Fruit fly (Drosophila melanogaster) whole organism, pupa: ENCODE data around the gene CG12814.

ENCODE experiments used
- CG10348 ChIP-seq: fragments of 200-800 bp; sonication (Bioruptor generic); IDR thresholded peaks from 2 replicates; pipeline ENCODE4 v1.3.6; 2022; ENCODE audit warnings: missing biosample characterization, missing genetic modification characterization
- CG15710 ChIP-seq: fragments of 200-800 bp; sonication (Bioruptor generic); optimal IDR thresholded peaks from 2 replicates; lab custom pipeline; 2018; ENCODE audit warnings: missing biosample characterization, mild to moderate bottlenecking, missing genetic modification characterization, moderate library complexity
- CG17806 ChIP-seq: fragments of 200-800 bp; sonication (Bioruptor generic); optimal IDR thresholded peaks from 2 replicates; lab custom pipeline; 2018; ENCODE audit warnings: missing biosample characterization, mild to moderate bottlenecking, missing genetic modification characterization, moderate library complexity
- CG32121 ChIP-seq: fragments of 200-800 bp; sonication (Bioruptor generic); IDR thresholded peaks from 2 replicates; pipeline ENCODE4 v1.3.6; 2022; ENCODE audit warnings: missing biosample characterization, missing genetic modification characterization
- CG34367 ChIP-seq: fragments of 200-800 bp; sonication (Bioruptor generic); optimal IDR thresholded peaks from 2 replicates; lab custom pipeline; 2018; ENCODE audit warnings: missing biosample characterization, mild to moderate bottlenecking, missing genetic modification characterization
- CG4496 ChIP-seq: fragments of 200-800 bp; sonication (Bioruptor generic); IDR thresholded peaks from 3 replicates; pipeline ENCODE4 v1.3.6; 2022; ENCODE audit warnings: missing biosample characterization, missing genetic modification characterization
- CG8159 ChIP-seq: fragments of 200-800 bp; sonication (Bioruptor generic); optimal IDR thresholded peaks from 3 replicates; lab custom pipeline; 2018; ENCODE audit warnings: missing biosample characterization, mild to moderate bottlenecking, missing genetic modification characterization, moderate library complexity
- CG9948 ChIP-seq: fragments of 200-800 bp; sonication (Bioruptor generic); optimal IDR thresholded peaks from 2 replicates; lab custom pipeline; 2018; ENCODE audit warnings: missing biosample characterization, mild to moderate bottlenecking, missing genetic modification characterization, moderate library complexity
- D1 ChIP-seq: fragments of 200-800 bp; sonication (Bioruptor generic); optimal IDR thresholded peaks from 2 replicates; lab custom pipeline; 2018; ENCODE audit warnings: missing biosample characterization, mild to moderate bottlenecking, missing genetic modification characterization, moderate library complexity
- Snoo ChIP-seq: fragments of 200-800 bp; sonication (Bioruptor generic); optimal IDR thresholded peaks from 3 replicates; lab custom pipeline; 2017; ENCODE audit warnings: missing biosample characterization, mild to moderate bottlenecking, missing genetic modification characterization, inconsistent platforms
- rn ChIP-seq: fragments of 200-800 bp; sonication (Bioruptor generic); IDR thresholded peaks from 2 replicates; pipeline ENCODE4 v1.3.6; 2022; ENCODE audit warnings: missing biosample characterization, missing genetic modification characterization

- TF ChIP-seq CG34367 (tag; lab: Kevin White, UChicago) (no peak), rn (GFP tag; lab: Robert Waterston, UW) (no peak), CG4496 (peak; percentile 41; the same call in 1 of the 3 replicates), CG10348 (GFP tag; lab: Robert Waterston, UW) (no peak), CG9948 (tag; lab: Kevin White, UChicago) (no peak), CG8159 (tag; lab: Kevin White, UChicago) (no peak), D1 (tag; lab: Kevin White, UChicago) (no peak), CG17806 (tag; lab: Kevin White, UChicago) (no peak), Snoo (tag; lab: Kevin White, UChicago) (no peak), CG32121 (GFP tag; lab: Robert Waterston, UW) (no peak), CG15710 (tag; lab: Kevin White, UChicago) (no peak)
Measured at dm6 chr3R:10124764-10125163, 64.6 kb downstream of the CG12814 start.
